Worm (Caenorhabditis elegans) whole organism, L4 larva: ENCODE measurements around the gene F35E8.9.

Experiments used
- D1046.2 ChIP-seq: fragments of 200-800 bp; sonication (Bioruptor generic); IDR thresholded peaks from 2 replicates; pipeline ENCODE4 v1.3.6; 2022; ENCODE audit warnings: missing genetic modification characterization, missing compliant biosample characterization
- F26F4.8 ChIP-seq: fragments of 200-800 bp; sonication (Bioruptor generic); conservative IDR thresholded peaks from 2 replicates; pipeline ENCODE4 v1.3.6; 2022; ENCODE audit warnings: missing genetic modification characterization, missing compliant biosample characterization
- F44E2.7 ChIP-seq: fragments of 200-800 bp; sonication (Bioruptor generic); IDR thresholded peaks from 2 replicates; pipeline ENCODE4 v2.1.2; 2022; ENCODE audit warnings: missing genetic modification characterization, missing compliant biosample characterization
- F49E8.2 ChIP-seq: sonication (generic microtip); optimal IDR thresholded peaks from 2 replicates; lab custom pipeline; 2016; ENCODE audit warnings: missing compliant biosample characterization, mild to moderate bottlenecking, missing genetic modification characterization, borderline replicate concordance
- T26A8.4 ChIP-seq: fragments of 200-800 bp; sonication (Bioruptor generic); IDR thresholded peaks from 2 replicates; pipeline ENCODE4 v1.3.6; 2022; ENCODE audit warnings: missing genetic modification characterization, missing compliant biosample characterization
- Y48G9A.11 ChIP-seq: fragments of 200-800 bp; sonication (Bioruptor generic); IDR thresholded peaks from 2 replicates; pipeline ENCODE4 v1.3.6; 2022; ENCODE audit warnings: missing genetic modification reagents, missing genetic modification characterization, missing compliant biosample characterization
- ZK546.5 ChIP-seq, 2 experiments: sonication (generic microtip); optimal IDR thresholded peaks; 2 replicates each; lab custom pipeline; 2017; ENCODE audit warnings: missing biosample characterization in 2 of 2, missing genetic modification characterization in 2 of 2
- aly-2 ChIP-seq: sonication (generic microtip); optimal IDR thresholded peaks from 2 replicates; lab custom pipeline; 2018; ENCODE audit warnings: missing biosample characterization, missing genetic modification characterization
- ceh-28 ChIP-seq: fragments of 150-350 bp; optimal IDR thresholded peaks from 2 replicates; lab custom pipeline; 2014; ENCODE audit warnings: missing biosample characterization, missing genetic modification reagents, missing genetic modification characterization
- ceh-44 ChIP-seq: fragments of 200-800 bp; sonication (Bioruptor generic); IDR thresholded peaks from 2 replicates; pipeline ENCODE4 v1.3.6; 2022; ENCODE audit warnings: missing genetic modification reagents, missing genetic modification characterization, missing compliant biosample characterization
- ceh-62 ChIP-seq: sonication (generic microtip); optimal IDR thresholded peaks from 2 replicates; lab custom pipeline; 2017; ENCODE audit warnings: missing biosample characterization, missing genetic modification characterization
- ceh-82 ChIP-seq: sonication (generic microtip); optimal IDR thresholded peaks from 2 replicates; lab custom pipeline; 2017; ENCODE audit warnings: missing biosample characterization, missing genetic modification characterization
- daf-16 ChIP-seq, 3 experiments: sonication (generic microtip); optimal IDR thresholded peaks; 2 replicates each; lab custom pipeline; 2016 to 2017; ENCODE audit warnings: missing genetic modification characterization in 3 of 3, missing genetic modification reagents in 3 of 3, mild to moderate bottlenecking in 2 of 3, missing compliant biosample characterization in 2 of 3, missing biosample characterization in 1 of 3, moderate library complexity in 1 of 3
- daf-19 ChIP-seq: fragments of 200-800 bp; sonication (Bioruptor generic); conservative IDR thresholded peaks from 2 replicates; pipeline ENCODE4 v1.3.6; 2022; ENCODE audit warnings: missing genetic modification characterization, missing compliant biosample characterization
- daf-8 ChIP-seq: fragments of 200-800 bp; sonication (Bioruptor generic); IDR thresholded peaks from 2 replicates; pipeline ENCODE4 v1.3.6; 2022; ENCODE audit warnings: missing genetic modification characterization, missing compliant biosample characterization
- dpl-1 ChIP-seq: fragments of 150-350 bp; optimal IDR thresholded peaks from 2 replicates; lab custom pipeline; 2014; ENCODE audit warnings: missing biosample characterization, missing genetic modification reagents, missing genetic modification characterization
- duxl-1 ChIP-seq: sonication (generic microtip); optimal IDR thresholded peaks from 2 replicates; lab custom pipeline; 2016; ENCODE audit warnings: mild to moderate bottlenecking, missing genetic modification characterization, moderate library complexity, missing compliant biosample characterization; ENCODE audit not compliant: poor library complexity
- fkh-10 ChIP-seq: fragments of 150-350 bp; optimal IDR thresholded peaks from 2 replicates; lab custom pipeline; 2014; ENCODE audit warnings: missing biosample characterization, missing genetic modification reagents, missing genetic modification characterization
- hif-1 ChIP-seq, 2 experiments: sonication (generic microtip); optimal IDR thresholded peaks; 2 replicates each; lab custom pipeline; 2016 to 2017; ENCODE audit warnings: missing compliant biosample characterization in 2 of 2, missing genetic modification characterization in 2 of 2, missing genetic modification reagents in 2 of 2, missing genotype in 2 of 2, mild to moderate bottlenecking in 1 of 2
- hlh-11 ChIP-seq: fragments of 200-800 bp; sonication (Bioruptor generic); optimal IDR thresholded peaks from 2 replicates; lab custom pipeline; 2018; ENCODE audit warnings: mild to moderate bottlenecking, missing genetic modification characterization, missing compliant biosample characterization
- lim-7 ChIP-seq: fragments of 200-800 bp; sonication (Bioruptor generic); IDR thresholded peaks from 2 replicates; pipeline ENCODE4 v1.3.6; 2022; ENCODE audit warnings: missing genetic modification characterization, missing compliant biosample characterization
- lin-29 ChIP-seq: fragments of 200-800 bp; sonication (Bioruptor generic); IDR thresholded peaks from 2 replicates; pipeline ENCODE4 v1.3.6; 2022; ENCODE audit warnings: missing genetic modification reagents, missing genetic modification characterization, missing compliant biosample characterization
- lin-38 ChIP-seq: fragments of 200-800 bp; sonication (Bioruptor generic); IDR thresholded peaks from 2 replicates; pipeline ENCODE4 v1.3.6; 2022; ENCODE audit warnings: missing genetic modification reagents, missing genetic modification characterization, missing compliant biosample characterization
- lir-3 ChIP-seq: sonication (generic microtip); optimal IDR thresholded peaks from 2 replicates; lab custom pipeline; 2016; ENCODE audit warnings: mild to moderate bottlenecking, missing genetic modification characterization, missing compliant biosample characterization
- madf-5 ChIP-seq, 2 experiments: fragments of 200-800 bp; sonication (Bioruptor generic); IDR thresholded peaks; 2 replicates each; pipeline ENCODE4 v1.3.6; 2022; ENCODE audit warnings: missing compliant biosample characterization in 2 of 2, missing genetic modification characterization in 2 of 2
- mep-1 ChIP-seq: fragments of 150-350 bp; sonication (generic microtip); optimal IDR thresholded peaks from 3 replicates; lab custom pipeline; 2014; ENCODE audit warnings: missing biosample characterization, missing genetic modification characterization
- mes-2 ChIP-seq: sonication (generic microtip); optimal IDR thresholded peaks from 2 replicates; lab custom pipeline; 2016; ENCODE audit warnings: missing genotype, mild to moderate bottlenecking, missing genetic modification characterization, missing compliant biosample characterization; ENCODE audit not compliant: poor library complexity, severe bottlenecking
- nhr-10 ChIP-seq: fragments of 150-350 bp; optimal IDR thresholded peaks from 2 replicates; lab custom pipeline; 2014; ENCODE audit warnings: missing biosample characterization, missing genetic modification characterization
- nhr-25 ChIP-seq: sonication (generic microtip); optimal IDR thresholded peaks from 2 replicates; lab custom pipeline; 2017; ENCODE audit warnings: missing genetic modification characterization, mild to moderate bottlenecking, missing compliant biosample characterization, antibody characterized with exemption, moderate library complexity, borderline replicate concordance; ENCODE audit not compliant: insufficient read depth
- nhr-28 ChIP-seq: fragments of 150-350 bp; optimal IDR thresholded peaks from 2 replicates; lab custom pipeline; 2014; ENCODE audit warnings: missing biosample characterization, missing genetic modification characterization
- nhr-48 ChIP-seq: sonication (generic microtip); optimal IDR thresholded peaks from 2 replicates; lab custom pipeline; 2016; ENCODE audit warnings: mild to moderate bottlenecking, missing genetic modification characterization, missing compliant biosample characterization
- nhr-76 ChIP-seq: fragments of 150-350 bp; optimal IDR thresholded peaks from 2 replicates; lab custom pipeline; 2014; ENCODE audit warnings: missing biosample characterization, missing genetic modification characterization
- nhr-77 ChIP-seq: fragments of 150-350 bp; optimal IDR thresholded peaks from 2 replicates; lab custom pipeline; 2014; ENCODE audit warnings: missing biosample characterization, missing genetic modification characterization
- pha-4 ChIP-seq, 2 experiments: fragments of 150-350 bp in 1 of 2; fragments of 200-800 bp in 1 of 2; sonication (Bioruptor generic) in 1 of 2; IDR thresholded peaks in 1 of 2; optimal IDR thresholded peaks in 1 of 2; 2 replicates each; pipeline versions ENCODE4 v1.3.6 to Lab custom; 2014 to 2022; ENCODE audit warnings: missing genetic modification characterization in 2 of 2, missing genetic modification reagents in 2 of 2, missing biosample characterization in 1 of 2, missing compliant biosample characterization in 1 of 2
- pqm-1 ChIP-seq: sonication (generic microtip); optimal IDR thresholded peaks from 2 replicates; lab custom pipeline; 2017; ENCODE audit warnings: missing biosample characterization, missing genetic modification characterization
- sdz-12 ChIP-seq: fragments of 200-800 bp; sonication (Bioruptor generic); optimal IDR thresholded peaks from 2 replicates; lab custom pipeline; 2018; ENCODE audit warnings: mild to moderate bottlenecking, missing genetic modification characterization, missing compliant biosample characterization
- skn-1 ChIP-seq: fragments of 150-350 bp; optimal IDR thresholded peaks from 2 replicates; lab custom pipeline; 2014; ENCODE audit warnings: missing biosample characterization, missing genetic modification characterization
- spr-1 ChIP-seq: sonication (generic microtip); optimal IDR thresholded peaks from 2 replicates; lab custom pipeline; 2016; ENCODE audit warnings: mild to moderate bottlenecking, missing genetic modification characterization, missing compliant biosample characterization
- spr-3 ChIP-seq: fragments of 200-800 bp; sonication (Bioruptor generic); optimal IDR thresholded peaks from 2 replicates; lab custom pipeline; 2018; ENCODE audit warnings: mild to moderate bottlenecking, missing genetic modification characterization, missing compliant biosample characterization
- tra-1 ChIP-seq: fragments of 200-800 bp; sonication (Bioruptor generic); IDR thresholded peaks from 2 replicates; pipeline ENCODE4 v1.3.6; 2022; ENCODE audit warnings: missing genetic modification reagents, missing genetic modification characterization, missing compliant biosample characterization
- unc-130 ChIP-seq: sonication (generic microtip); optimal IDR thresholded peaks from 2 replicates; lab custom pipeline; 2016; ENCODE audit warnings: missing genetic modification reagents, missing genetic modification characterization, missing compliant biosample characterization
- unc-39 ChIP-seq: sonication (generic microtip); optimal IDR thresholded peaks from 2 replicates; lab custom pipeline; 2017; ENCODE audit warnings: missing biosample characterization, missing genetic modification characterization
- zfp-2 ChIP-seq: sonication (generic microtip); optimal IDR thresholded peaks from 2 replicates; lab custom pipeline; 2016; ENCODE audit warnings: mild to moderate bottlenecking, missing genetic modification characterization, missing compliant biosample characterization
- zfp-3 ChIP-seq: fragments of 200-800 bp; sonication (Bioruptor generic); conservative IDR thresholded peaks from 2 replicates; pipeline ENCODE4 v1.3.6; 2022; ENCODE audit warnings: missing genetic modification reagents, missing genetic modification characterization, missing compliant biosample characterization
- ztf-7 ChIP-seq: fragments of 150-350 bp; optimal IDR thresholded peaks from 2 replicates; lab custom pipeline; 2014; ENCODE audit warnings: missing biosample characterization, missing genetic modification characterization

F35E8.9 gene

DNA sequence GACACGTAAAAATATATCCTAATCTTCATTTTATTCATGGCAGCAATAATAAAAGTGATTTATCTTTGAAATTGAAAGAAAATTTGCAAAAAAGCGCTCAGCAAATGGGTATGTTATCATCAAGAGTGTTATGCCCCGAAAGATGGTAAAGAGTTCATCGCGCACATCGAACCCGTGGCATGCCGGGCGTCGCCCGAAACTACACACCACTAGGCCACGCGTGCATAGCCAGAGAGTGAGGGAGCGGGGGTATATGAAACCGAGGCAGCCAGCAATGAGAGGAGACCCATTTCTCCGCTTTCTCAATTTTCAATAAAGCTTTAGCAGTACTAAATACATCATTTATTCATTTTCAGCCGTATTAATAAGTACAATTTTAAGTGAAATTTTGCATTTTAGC, 43.6 kb downstream of the F35E8.9 start (continued):
- TF ChIP-seq unc-39 (tag; lab: Kevin White, UChicago) (no peak), sdz-12 (peak; percentile 97), spr-1 (tag; lab: Kevin White, UChicago) (peak; percentile 93), daf-19 (GFP tag; lab: Robert Waterston, UW) (peak; percentile 96), nhr-48 (tag; lab: Kevin White, UChicago) (peak; percentile 86), tra-1 (peak; percentile 96), pha-4 (GFP tag; IDR thresholded peaks at IDR 0.05; lab: Robert Waterston, UW) (peak; percentile 97), pha-4 (tag; optimal IDR thresholded peaks at IDR 0.05; lab: Kevin White, UChicago) (no peak), zfp-3 (GFP tag; lab: Robert Waterston, UW) (peak; percentile 77), D1046.2 (GFP tag; lab: Robert Waterston, UW) (peak; percentile 96), ceh-44 (GFP tag; lab: Robert Waterston, UW) (peak; percentile 97), T26A8.4 (GFP tag; lab: Robert Waterston, UW) (peak; percentile 94), ceh-62 (tag; lab: Kevin White, UChicago) (no peak), nhr-28 (tag; lab: Kevin White, UChicago) (peak; percentile 52), ZK546.5 (tag; optimal IDR thresholded peaks at IDR 0.05; lab: Kevin White, UChicago) (no peak), mep-1 (tag; lab: Kevin White, UChicago) (no peak), ceh-82 (tag; lab: Kevin White, UChicago) (no peak), nhr-77 (tag; lab: Kevin White, UChicago) (peak; percentile 79), hif-1 (tag; optimal IDR thresholded peaks at IDR 0.05; lab: Kevin White, UChicago) (peak; percentile 64 to 80), ztf-7 (tag; lab: Kevin White, UChicago) (peak; percentile 80), spr-3 (GFP tag; lab: Kevin White, UChicago) (peak; percentile 91), pqm-1 (tag; lab: Kevin White, UChicago) (no peak), lin-38 (GFP tag; lab: Robert Waterston, UW) (peak; percentile 90), nhr-10 (peak; percentile 27), madf-5 (GFP tag; IDR thresholded peaks at IDR 0.05; lab: Robert Waterston, UW) (peak; percentile 97 to 99), fkh-10 (GFP tag; lab: Kevin White, UChicago) (no peak), dpl-1 (peak; percentile 55), Y48G9A.11 (peak; percentile 91), aly-2 (tag; lab: Kevin White, UChicago) (peak; percentile 74), lin-29 (peak; percentile 84), unc-130 (peak; percentile 84), F26F4.8 (peak; percentile 98), zfp-2 (tag; lab: Kevin White, UChicago) (peak; percentile 71)

DNA sequence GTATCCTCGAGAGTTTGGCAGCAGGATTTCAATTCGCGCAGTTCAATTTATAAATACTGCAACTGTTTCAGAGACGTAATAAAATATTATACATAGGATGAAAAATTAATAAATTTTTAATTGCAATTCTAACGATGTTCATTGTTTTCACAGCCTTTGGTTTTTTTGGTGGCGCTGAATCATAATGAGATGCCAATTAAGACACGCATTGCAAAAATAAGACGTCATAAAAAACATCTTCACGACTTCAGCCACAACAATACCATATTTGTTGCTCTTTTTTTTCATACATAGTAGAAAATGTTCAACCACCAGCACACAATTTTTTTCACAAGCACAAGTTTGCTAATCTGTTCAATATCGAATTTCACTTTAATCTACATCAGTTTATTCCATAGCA, 45.1 kb downstream of the F35E8.9 start, which contains the start of gene str-56:
Gene str-56, plus strand, starts transcription at position 301 of the 400 bp plus-strand sequence.
- TF ChIP-seq daf-16 (GFP tag; optimal IDR thresholded peaks at IDR 0.05; lab: Kevin White, UChicago) (no peak), daf-16 (tag; optimal IDR thresholded peaks at IDR 0.05; lab: Kevin White, UChicago) (no peak), lir-3 (tag; lab: Kevin White, UChicago) (no peak), duxl-1 (no peak), ceh-82 (tag; lab: Kevin White, UChicago) (no peak), sdz-12 (no peak), daf-8 (no peak), F49E8.2 (no peak), lin-38 (GFP tag; lab: Robert Waterston, UW) (no peak), nhr-76 (tag; lab: Kevin White, UChicago) (no peak), skn-1 (tag; lab: Kevin White, UChicago) (no peak), ceh-28 (no peak), lim-7 (GFP tag; lab: Robert Waterston, UW) (no peak), mes-2 (tag; lab: Kevin White, UChicago) (no peak), F44E2.7 (GFP tag; lab: Robert Waterston, UW) (no peak), D1046.2 (GFP tag; lab: Robert Waterston, UW) (no peak), nhr-25 (tag; lab: Kevin White, UChicago) (no peak), hlh-11 (no peak)
